Fruit fly (Drosophila melanogaster) whole organism, embryonic: ENCODE measurements around the gene lectin-28C.
A peak's percentile ranks its signal among the peaks of the same experiment; 100 is the strongest.

Source experiments
- CG10209 ChIP-seq: fragments of 200-800 bp; sonication (Bioruptor generic); optimal IDR thresholded peaks from 3 replicates; lab custom pipeline; 2017; ENCODE audit warnings: missing biosample characterization, mild to moderate bottlenecking, missing genetic modification characterization, missing genetic modification reagents
- CG10267 ChIP-seq: fragments of 200-800 bp; sonication (Bioruptor generic); optimal IDR thresholded peaks from 2 replicates; lab custom pipeline; 2018; ENCODE audit warnings: missing biosample characterization, mild to moderate bottlenecking, missing genetic modification characterization, moderate library complexity
- CG10321 ChIP-seq: fragments of 200-800 bp; sonication (Bioruptor generic); IDR thresholded peaks from 2 replicates; pipeline ENCODE4 v1.3.6; 2022; ENCODE audit warnings: missing biosample characterization, missing genetic modification characterization
- CG10543 ChIP-seq: fragments of 200-800 bp; sonication (Bioruptor generic); optimal IDR thresholded peaks from 3 replicates; lab custom pipeline; 2017; ENCODE audit warnings: missing biosample characterization, mild to moderate bottlenecking, missing genetic modification characterization, moderate library complexity
- CG10654 ChIP-seq: fragments of 200-800 bp; sonication (Bioruptor generic); optimal IDR thresholded peaks from 2 replicates; lab custom pipeline; 2016; ENCODE audit warnings: missing biosample characterization, missing genetic modification characterization
- CG10959 ChIP-seq: fragments of 200-800 bp; sonication (Bioruptor generic); IDR thresholded peaks from 2 replicates; pipeline ENCODE4 v1.3.6; 2022; ENCODE audit warnings: missing biosample characterization, missing genetic modification characterization
- CG11247 ChIP-seq: fragments of 200-800 bp; sonication (Bioruptor generic); IDR thresholded peaks from 2 replicates; pipeline ENCODE4 v1.3.6; 2022; ENCODE audit warnings: missing biosample characterization, missing genetic modification characterization
- CG12219 ChIP-seq: fragments of 200-800 bp; sonication (Bioruptor generic); optimal IDR thresholded peaks from 3 replicates; lab custom pipeline; 2018; ENCODE audit warnings: missing biosample characterization, mild to moderate bottlenecking, missing genetic modification characterization
- CG15073 ChIP-seq: fragments of 200-800 bp; sonication (Bioruptor generic); optimal IDR thresholded peaks from 2 replicates; lab custom pipeline; 2016; ENCODE audit warnings: missing biosample characterization, missing genetic modification characterization
- CG15696 ChIP-seq: fragments of 200-800 bp; sonication (Bioruptor generic); optimal IDR thresholded peaks from 2 replicates; lab custom pipeline; 2019; ENCODE audit warnings: missing biosample characterization, mild to moderate bottlenecking, missing genetic modification characterization, moderate library complexity
- CG17568 ChIP-seq: fragments of 200-800 bp; sonication (Bioruptor generic); optimal IDR thresholded peaks from 2 replicates; lab custom pipeline; 2018; ENCODE audit warnings: missing biosample characterization, mild to moderate bottlenecking, missing genetic modification characterization, moderate library complexity
- CG2678 ChIP-seq: fragments of 200-800 bp; sonication (Bioruptor generic); optimal IDR thresholded peaks from 3 replicates; lab custom pipeline; 2019; ENCODE audit warnings: missing biosample characterization, mild to moderate bottlenecking, missing genetic modification characterization, moderate library complexity
- CG32532 ChIP-seq: fragments of 200-800 bp; sonication (Bioruptor generic); IDR thresholded peaks from 2 replicates; pipeline ENCODE4 v1.3.6; 2022; ENCODE audit warnings: missing biosample characterization, missing genetic modification characterization
- CG34376 ChIP-seq: fragments of 200-800 bp; sonication (Bioruptor generic); optimal IDR thresholded peaks from 2 replicates; lab custom pipeline; 2018; ENCODE audit warnings: missing biosample characterization, mild to moderate bottlenecking, missing genetic modification characterization
- CG3726 ChIP-seq: fragments of 200-800 bp; sonication (Bioruptor generic); IDR thresholded peaks from 3 replicates; pipeline ENCODE4, ENCODE4 v1.3.6; 2022; ENCODE audit warnings: missing biosample characterization, missing genetic modification characterization
- CG3838 ChIP-seq: fragments of 200-800 bp; sonication (Bioruptor generic); optimal IDR thresholded peaks from 3 replicates; lab custom pipeline; 2016; ENCODE audit warnings: missing biosample characterization, missing genetic modification characterization
- CG3847 ChIP-seq: fragments of 200-800 bp; sonication (Bioruptor generic); IDR thresholded peaks from 2 replicates; pipeline ENCODE4 v1.3.6; 2022; ENCODE audit warnings: missing biosample characterization, missing genetic modification characterization
- CG8290 ChIP-seq, 3 experiments: fragments of 200-800 bp; sonication (Bioruptor generic); optimal IDR thresholded peaks; 2 replicates each; lab custom pipeline; 2016 to 2019; ENCODE audit warnings: missing biosample characterization in 3 of 3, missing genetic modification characterization in 3 of 3, mild to moderate bottlenecking in 2 of 3, moderate library complexity in 1 of 3
- CG8924 ChIP-seq: fragments of 200-800 bp; optimal IDR thresholded peaks from 3 replicates; lab custom pipeline; 2019; ENCODE audit warnings: missing biosample characterization, mild to moderate bottlenecking, missing genetic modification characterization, moderate library complexity
- CG9215 ChIP-seq: fragments of 200-800 bp; sonication (Bioruptor generic); IDR thresholded peaks from 2 replicates; pipeline ENCODE4 v1.3.6; 2022; ENCODE audit warnings: missing biosample characterization, missing genetic modification characterization
- CG9876 ChIP-seq: fragments of 200-800 bp; sonication (Bioruptor generic); optimal IDR thresholded peaks from 2 replicates; lab custom pipeline; 2016; ENCODE audit warnings: missing biosample characterization, missing genetic modification characterization
- D19B ChIP-seq: fragments of 200-800 bp; sonication (Bioruptor generic); optimal IDR thresholded peaks from 2 replicates; lab custom pipeline; 2017; ENCODE audit warnings: missing biosample characterization, mild to moderate bottlenecking, missing genetic modification characterization
- Dip2 ChIP-seq: fragments of 200-800 bp; sonication (Bioruptor generic); IDR thresholded peaks from 2 replicates; pipeline ENCODE4 v1.3.6; 2022; ENCODE audit warnings: missing biosample characterization, missing genetic modification characterization
- Eip74EF ChIP-seq, 2 experiments: fragments of 200-800 bp in 1 of 2; fragments of >200 bp in 1 of 2; sonication (Bioruptor generic) in 1 of 2; optimal IDR thresholded peaks; 2 replicates each; lab custom pipeline; 2017 to 2019; ENCODE audit warnings: missing biosample characterization in 2 of 2, missing genetic modification characterization in 2 of 2, mild to moderate bottlenecking in 1 of 2, moderate library complexity in 1 of 2
- Ets97D ChIP-seq: fragments of 200-800 bp; sonication (Bioruptor generic); optimal IDR thresholded peaks from 3 replicates; lab custom pipeline; 2016; ENCODE audit warnings: missing biosample characterization, missing genetic modification characterization
- HLH54F ChIP-seq: fragments of 200-800 bp; sonication (Bioruptor generic); optimal IDR thresholded peaks from 3 replicates; lab custom pipeline; 2016; ENCODE audit warnings: missing biosample characterization, missing genetic modification characterization
- MBD-R2 ChIP-seq: fragments of 200-800 bp; sonication (Bioruptor generic); IDR thresholded peaks from 2 replicates; pipeline ENCODE4 v1.3.6; 2022; ENCODE audit warnings: missing biosample characterization, missing genetic modification characterization
- Med ChIP-seq: fragments of 200-800 bp; sonication (Bioruptor generic); peaks from one replicate; lab custom pipeline; 2016; ENCODE audit warnings: missing biosample characterization, missing genetic modification characterization, mild to moderate bottlenecking, inconsistent platforms, moderate library complexity
- Meics ChIP-seq: fragments of 200-800 bp; sonication (Bioruptor generic); optimal IDR thresholded peaks from 2 replicates; lab custom pipeline; 2017; ENCODE audit warnings: missing biosample characterization, mild to moderate bottlenecking, missing genetic modification characterization
- Stat92E ChIP-seq, 3 experiments: fragments of >200 bp in 2 of 3; fragments of 200-800 bp in 1 of 3; sonication (Bioruptor generic) in 1 of 3; optimal IDR thresholded peaks; 2 replicates each; lab custom pipeline; 2017 to 2019; ENCODE audit warnings: missing biosample characterization in 3 of 3, missing genetic modification characterization in 3 of 3, mild to moderate bottlenecking in 1 of 3, moderate library complexity in 1 of 3
- ap ChIP-seq: fragments of 200-800 bp; sonication (Bioruptor generic); IDR thresholded peaks from 2 replicates; pipeline ENCODE4 v1.3.6; 2022; ENCODE audit warnings: missing biosample characterization, missing genetic modification characterization
- ara ChIP-seq: fragments of 200-800 bp; sonication (Bioruptor generic); IDR thresholded peaks from 2 replicates; pipeline ENCODE4 v1.3.6; 2022; ENCODE audit warnings: missing biosample characterization, missing genetic modification characterization
- ci ChIP-seq: fragments of 200-800 bp; sonication (Bioruptor generic); IDR thresholded peaks from 3 replicates; pipeline ENCODE4 v1.3.6; 2022; ENCODE audit warnings: missing biosample characterization, missing genetic modification characterization
- corto ChIP-seq: fragments of 200-800 bp; sonication (Bioruptor generic); optimal IDR thresholded peaks from 2 replicates; lab custom pipeline; 2016; ENCODE audit warnings: missing biosample characterization, mild to moderate bottlenecking, missing genetic modification characterization, moderate library complexity
- dmrt99B ChIP-seq: fragments of 200-800 bp; sonication (Bioruptor generic); optimal IDR thresholded peaks from 2 replicates; lab custom pipeline; 2018; ENCODE audit warnings: missing biosample characterization, mild to moderate bottlenecking, missing genetic modification characterization, moderate library complexity
- dpn ChIP-seq, 2 experiments: fragments of 200-800 bp; sonication (Bioruptor generic); optimal IDR thresholded peaks; 3 replicates each; lab custom pipeline; 2016; ENCODE audit warnings: missing biosample characterization in 2 of 2, missing genetic modification characterization in 2 of 2
- hb ChIP-seq: fragments of 200-800 bp; sonication (Bioruptor generic); IDR thresholded peaks from 3 replicates; pipeline ENCODE4 v1.3.6; 2022; ENCODE audit warnings: missing biosample characterization, missing genetic modification characterization; ENCODE audit not compliant: partially characterized antibody
- jing ChIP-seq: fragments of 200-800 bp; sonication (Bioruptor generic); optimal IDR thresholded peaks from 2 replicates; lab custom pipeline; 2018; ENCODE audit warnings: missing biosample characterization, mild to moderate bottlenecking, missing genetic modification characterization
- lbe ChIP-seq: fragments of 200-800 bp; sonication (Bioruptor generic); optimal IDR thresholded peaks from 2 replicates; lab custom pipeline; 2016; ENCODE audit warnings: missing biosample characterization, mild to moderate bottlenecking, missing genetic modification characterization
- luna ChIP-seq: fragments of 200-800 bp; sonication (Bioruptor generic); optimal IDR thresholded peaks from 2 replicates; lab custom pipeline; 2016; ENCODE audit warnings: missing biosample characterization, missing genetic modification characterization
- mirr ChIP-seq: fragments of 200-800 bp; sonication (Bioruptor generic); optimal IDR thresholded peaks from 3 replicates; lab custom pipeline; 2018; ENCODE audit warnings: missing biosample characterization, mild to moderate bottlenecking, missing genetic modification characterization
- nerfin-2 ChIP-seq: fragments of 200-800 bp; sonication (Bioruptor generic); IDR thresholded peaks from 2 replicates; pipeline ENCODE4 v1.3.6; 2022; ENCODE audit warnings: missing biosample characterization, missing genetic modification characterization; ENCODE audit not compliant: partially characterized antibody
- nmo ChIP-seq: fragments of 200-800 bp; sonication (Bioruptor generic); optimal IDR thresholded peaks from 2 replicates; lab custom pipeline; 2018; ENCODE audit warnings: missing biosample characterization, mild to moderate bottlenecking, missing genetic modification characterization, moderate library complexity
- p53 ChIP-seq: fragments of 200-800 bp; sonication (Bioruptor generic); optimal IDR thresholded peaks from 2 replicates; lab custom pipeline; 2016; ENCODE audit warnings: missing biosample characterization, missing genetic modification characterization
- pb ChIP-seq: fragments of 200-800 bp; sonication (Bioruptor generic); optimal IDR thresholded peaks from 3 replicates; lab custom pipeline; 2016; ENCODE audit warnings: missing biosample characterization, missing genetic modification characterization
- pita ChIP-seq: fragments of 200-800 bp; sonication (Bioruptor generic); optimal IDR thresholded peaks from 2 replicates; lab custom pipeline; 2017; ENCODE audit warnings: missing biosample characterization, mild to moderate bottlenecking, missing genetic modification characterization
- sob ChIP-seq: fragments of 200-800 bp; sonication (Bioruptor generic); IDR thresholded peaks from 2 replicates; pipeline ENCODE4 v1.3.6; 2022; ENCODE audit warnings: missing biosample characterization, missing genetic modification characterization
- tio ChIP-seq: fragments of 200-800 bp; sonication (Bioruptor generic); optimal IDR thresholded peaks from 2 replicates; lab custom pipeline; 2017; ENCODE audit warnings: missing biosample characterization, missing genetic modification characterization, inconsistent platforms
- tll ChIP-seq, 2 experiments: fragments of 200-800 bp in 1 of 2; fragments of >200 bp in 1 of 2; sonication (Bioruptor generic) in 1 of 2; optimal IDR thresholded peaks; 2 replicates each; lab custom pipeline; 2017 to 2019; ENCODE audit warnings: missing biosample characterization in 2 of 2, missing genetic modification characterization in 2 of 2, mild to moderate bottlenecking in 1 of 2, moderate library complexity in 1 of 2
- zen2 ChIP-seq: fragments of 200-800 bp; sonication (Bioruptor generic); IDR thresholded peaks from 3 replicates; pipeline ENCODE4 v1.3.6; 2022; ENCODE audit warnings: missing biosample characterization, missing genetic modification characterization; ENCODE audit not compliant: partially characterized antibody

Gene lectin-28C

DNA sequence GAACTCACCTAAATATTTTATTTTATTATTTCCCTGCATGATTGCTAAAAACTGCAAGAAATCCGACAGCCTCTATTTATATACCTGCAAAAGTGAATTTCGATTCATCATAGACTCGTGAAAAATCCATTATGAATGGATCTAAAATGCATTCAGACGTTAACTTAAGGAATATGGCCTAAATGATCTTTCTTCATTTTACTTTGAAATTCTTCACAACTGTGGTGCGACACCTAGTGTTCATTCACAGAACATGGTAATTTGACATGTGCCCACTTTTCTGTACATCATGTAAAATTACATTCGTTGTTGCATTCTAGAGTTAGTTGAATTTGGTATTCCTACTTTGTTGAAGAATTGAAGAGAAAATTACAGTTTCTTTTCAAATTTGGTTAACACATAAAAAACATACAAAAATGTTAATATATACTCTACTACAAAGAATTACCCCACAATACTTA is 33.8 kb downstream of the lectin-28C start, which contains the start of gene Spn28Db (continued):
- TF ChIP-seq CG15696 (tag; lab: Kevin White, UChicago) (peak; percentile 8), zen2 (no peak), tll (GFP tag; optimal IDR thresholded peaks at IDR 0.05; lab: Kevin White, UChicago) (no peak), CG3847 (GFP tag; lab: Robert Waterston, UW) (no peak), CG8924 (tag; lab: Kevin White, UChicago) (no peak), CG32532 (GFP tag; lab: Robert Waterston, UW) (peak; percentile 14; the same call in 1 of the 2 replicates), ara (GFP tag; lab: Robert Waterston, UW) (no peak), CG10321 (GFP tag; lab: Robert Waterston, UW) (no peak), Stat92E (GFP tag; optimal IDR thresholded peaks at IDR 0.05; lab: Kevin White, UChicago) (no peak), CG2678 (tag; lab: Kevin White, UChicago) (no peak), CG3838 (GFP tag; lab: Kevin White, UChicago) (no peak), Meics (no peak), Dip2 (GFP tag; lab: Robert Waterston, UW) (peak; percentile 96), MBD-R2 (GFP tag; lab: Robert Waterston, UW) (no peak), Eip74EF (GFP tag; optimal IDR thresholded peaks at IDR 0.05; lab: Kevin White, UChicago) (no peak), ap (GFP tag; lab: Robert Waterston, UW) (no peak), pita (GFP tag; lab: Kevin White, UChicago) (peak; percentile 50), mirr (no peak), tio (GFP tag; lab: Kevin White, UChicago) (no peak), CG9215 (no peak), ci (GFP tag; lab: Robert Waterston, UW) (no peak), lbe (GFP tag; lab: Kevin White, UChicago) (no peak), CG10654 (GFP tag; lab: Kevin White, UChicago) (no peak), Ets97D (GFP tag; lab: Kevin White, UChicago) (peak; percentile 1), CG17568 (GFP tag; lab: Kevin White, UChicago) (no peak), CG8290 (GFP tag; optimal IDR thresholded peaks at IDR 0.05; lab: Kevin White, UChicago) (peak; percentile 6), CG8290 (tag; optimal IDR thresholded peaks at IDR 0.05; lab: Kevin White, UChicago) (no peak), CG15073 (GFP tag; lab: Kevin White, UChicago) (no peak), CG11247 (no peak), nmo (GFP tag; lab: Kevin White, UChicago) (peak; percentile 11), p53 (GFP tag; lab: Kevin White, UChicago) (no peak), D19B (no peak), CG34376 (GFP tag; lab: Kevin White, UChicago) (no peak), CG3726 (GFP tag; lab: Robert Waterston, UW) (no peak), hb (GFP tag; lab: Robert Waterston, UW) (no peak), luna (GFP tag; lab: Kevin White, UChicago) (no peak), CG12219 (GFP tag; lab: Kevin White, UChicago) (no peak), CG10267 (tag; lab: Kevin White, UChicago) (peak; percentile 22), corto (GFP tag; lab: Kevin White, UChicago) (no peak), Med (peak; percentile 80), nerfin-2 (GFP tag; lab: Robert Waterston, UW) (no peak), sob (GFP tag; lab: Robert Waterston, UW) (peak; percentile 58; the same call in 1 of the 2 replicates), pb (no peak), jing (no peak), dmrt99B (tag; lab: Kevin White, UChicago) (no peak), CG10209 (GFP tag; lab: Kevin White, UChicago) (no peak), CG10959 (no peak), CG10543 (GFP tag; lab: Kevin White, UChicago) (no peak), HLH54F (GFP tag; lab: Kevin White, UChicago) (peak; percentile 27), dpn (GFP tag; optimal IDR thresholded peaks at IDR 0.05; lab: Kevin White, UChicago) (peak in 1 of 2 experiments; percentile 7), CG9876 (peak; percentile 39)
